Fruit fly (Drosophila melanogaster): ENCODE measurements around the gene CG14893.

DNA sequence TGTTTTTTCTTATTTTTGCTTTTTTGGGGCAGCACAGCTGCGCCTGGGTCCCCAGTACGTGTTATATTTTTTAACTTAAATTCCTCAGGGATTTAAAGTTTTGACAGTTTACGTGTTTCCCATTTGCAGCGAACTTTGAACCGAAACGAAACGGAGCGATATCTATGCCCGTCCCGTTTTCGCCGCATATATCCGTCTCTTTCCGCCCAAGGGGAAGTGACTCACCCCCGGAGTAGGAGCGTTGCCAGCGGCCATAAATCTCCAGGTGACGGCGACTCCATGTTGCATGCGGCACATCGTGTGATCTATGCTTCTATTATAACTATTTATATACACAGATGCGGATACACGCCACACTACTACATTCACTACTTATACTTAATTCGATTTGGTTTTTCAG, 41.1 kb downstream of the CG14893 start:
- TF ChIP-seq CG5204 (GFP tag; optimal IDR thresholded peaks at IDR 0.05) = no peak
- TF ChIP-seq CG12768 (GFP tag; optimal IDR thresholded peaks at IDR 0.05) = no peak
- no peak for TF ChIP-seq CG7101 (tag; optimal IDR thresholded peaks at IDR 0.05)
- no peak for TF ChIP-seq Crg-1 (GFP tag; optimal IDR thresholded peaks at IDR 0.05)
- TF ChIP-seq pad (GFP tag; optimal IDR thresholded peaks at IDR 0.05) = no peak
- TF ChIP-seq kay (GFP tag; ENCODE audit: borderline replicate concordance) = no peak
- no peak for TF ChIP-seq CG33017 (tag; optimal IDR thresholded peaks at IDR 0.05)
- TF ChIP-seq Mnt (GFP tag; optimal IDR thresholded peaks at IDR 0.05) = no peak
- no peak for TF ChIP-seq CG11617 (GFP tag; optimal IDR thresholded peaks at IDR 0.05)
- no peak for TF ChIP-seq cnc (optimal IDR thresholded peaks at IDR 0.05)
- no peak for TF ChIP-seq toe (GFP tag; optimal IDR thresholded peaks at IDR 0.05)
- no peak for TF ChIP-seq cic (GFP tag; optimal IDR thresholded peaks at IDR 0.05)
- no peak for TF ChIP-seq Hr96 (GFP tag; optimal IDR thresholded peaks at IDR 0.05)

Measured in whole organism, adult.